Worm (Caenorhabditis elegans) whole organism, L4 larva: ENCODE results near the gene Y38E10A.9.

Experiments used
- T20F7.1 ChIP-seq: fragments of 200-800 bp; sonication (Bioruptor generic); optimal IDR thresholded peaks from 2 replicates; lab custom pipeline; 2018; ENCODE audit warnings: mild to moderate bottlenecking, missing genetic modification characterization, missing compliant biosample characterization
- Y48G9A.11 ChIP-seq: fragments of 200-800 bp; sonication (Bioruptor generic); IDR thresholded peaks from 2 replicates; pipeline ENCODE4 v1.3.6; 2022; ENCODE audit warnings: missing genetic modification reagents, missing genetic modification characterization, missing compliant biosample characterization
- Y75B8A.6 ChIP-seq: fragments of 200-800 bp; sonication (Bioruptor generic); IDR thresholded peaks from 2 replicates; pipeline ENCODE4 v1.3.6; 2022; ENCODE audit warnings: missing genetic modification reagents, missing genetic modification characterization, missing compliant biosample characterization
- aha-1 ChIP-seq: fragments of 150-350 bp; peaks from one replicate; lab custom pipeline; 2014; ENCODE audit warnings: missing biosample characterization, missing genetic modification characterization
- attf-4 ChIP-seq: sonication (generic microtip); optimal IDR thresholded peaks from 3 replicates; lab custom pipeline; 2017; ENCODE audit warnings: missing biosample characterization, missing genetic modification characterization
- ceh-44 ChIP-seq: fragments of 200-800 bp; sonication (Bioruptor generic); IDR thresholded peaks from 2 replicates; pipeline ENCODE4 v1.3.6; 2022; ENCODE audit warnings: missing genetic modification reagents, missing genetic modification characterization, missing compliant biosample characterization
- ceh-62 ChIP-seq: sonication (generic microtip); optimal IDR thresholded peaks from 2 replicates; lab custom pipeline; 2017; ENCODE audit warnings: missing biosample characterization, missing genetic modification characterization
- ceh-82 ChIP-seq: sonication (generic microtip); optimal IDR thresholded peaks from 2 replicates; lab custom pipeline; 2017; ENCODE audit warnings: missing biosample characterization, missing genetic modification characterization
- cey-2 ChIP-seq: sonication (generic microtip); optimal IDR thresholded peaks from 3 replicates; lab custom pipeline; 2017; ENCODE audit warnings: missing genetic modification characterization, mild to moderate bottlenecking, missing compliant biosample characterization, antibody characterized with exemption, borderline replicate concordance; ENCODE audit not compliant: insufficient read depth
- ctbp-1 ChIP-seq: fragments of 200-800 bp; sonication (Bioruptor generic); IDR thresholded peaks from 2 replicates; pipeline ENCODE4 v1.3.6; 2022; ENCODE audit warnings: missing genetic modification reagents, missing genetic modification characterization, missing compliant biosample characterization
- daf-12 ChIP-seq: fragments of 150-350 bp; optimal IDR thresholded peaks from 2 replicates; lab custom pipeline; 2014; ENCODE audit warnings: missing biosample characterization, missing genetic modification reagents, missing genetic modification characterization
- daf-19 ChIP-seq: fragments of 200-800 bp; sonication (Bioruptor generic); conservative IDR thresholded peaks from 2 replicates; pipeline ENCODE4 v1.3.6; 2022; ENCODE audit warnings: missing genetic modification characterization, missing compliant biosample characterization
- dmd-6 ChIP-seq: fragments of 200-800 bp; sonication (Bioruptor generic); IDR thresholded peaks from 2 replicates; pipeline ENCODE4 v1.3.6; 2022; ENCODE audit warnings: missing genetic modification reagents, missing genetic modification characterization, missing compliant biosample characterization
- dmd-9 ChIP-seq: fragments of 200-800 bp; sonication (Bioruptor generic); IDR thresholded peaks from 2 replicates; pipeline ENCODE4 v1.3.6; 2022; ENCODE audit warnings: missing genetic modification reagents, missing genetic modification characterization, missing compliant biosample characterization
- duxl-1 ChIP-seq: sonication (generic microtip); optimal IDR thresholded peaks from 2 replicates; lab custom pipeline; 2016; ENCODE audit warnings: mild to moderate bottlenecking, missing genetic modification characterization, moderate library complexity, missing compliant biosample characterization; ENCODE audit not compliant: poor library complexity
- egl-27 ChIP-seq: sonication (generic microtip); optimal IDR thresholded peaks from 3 replicates; lab custom pipeline; 2017; ENCODE audit warnings: missing biosample characterization, missing genetic modification reagents, missing genetic modification characterization
- fos-1 ChIP-seq: fragments of 150-350 bp; optimal IDR thresholded peaks from 2 replicates; lab custom pipeline; 2014; ENCODE audit warnings: missing biosample characterization, missing genetic modification characterization
- hif-1 ChIP-seq, 2 experiments: sonication (generic microtip); optimal IDR thresholded peaks; 2 replicates each; lab custom pipeline; 2016 to 2017; ENCODE audit warnings: missing compliant biosample characterization in 2 of 2, missing genetic modification characterization in 2 of 2, missing genetic modification reagents in 2 of 2, missing genotype in 2 of 2, mild to moderate bottlenecking in 1 of 2
- hlh-11 ChIP-seq: fragments of 200-800 bp; sonication (Bioruptor generic); optimal IDR thresholded peaks from 2 replicates; lab custom pipeline; 2018; ENCODE audit warnings: mild to moderate bottlenecking, missing genetic modification characterization, missing compliant biosample characterization
- hlh-30 ChIP-seq: sonication (generic microtip); optimal IDR thresholded peaks from 2 replicates; lab custom pipeline; 2017; ENCODE audit warnings: antibody characterized with exemption, mild to moderate bottlenecking, missing genetic modification characterization, missing compliant biosample characterization; ENCODE audit not compliant: insufficient read depth
- jun-1 ChIP-seq: fragments of 150-350 bp; optimal IDR thresholded peaks from 2 replicates; lab custom pipeline; 2014; ENCODE audit warnings: missing biosample characterization, missing genetic modification reagents, missing genetic modification characterization
- lin-15B ChIP-seq: fragments of 150-350 bp; sonication (generic microtip); optimal IDR thresholded peaks from 3 replicates; lab custom pipeline; 2014; ENCODE audit warnings: missing biosample characterization, missing genetic modification characterization
- lin-29 ChIP-seq: fragments of 200-800 bp; sonication (Bioruptor generic); IDR thresholded peaks from 2 replicates; pipeline ENCODE4 v1.3.6; 2022; ENCODE audit warnings: missing genetic modification reagents, missing genetic modification characterization, missing compliant biosample characterization
- lin-38 ChIP-seq: fragments of 200-800 bp; sonication (Bioruptor generic); IDR thresholded peaks from 2 replicates; pipeline ENCODE4 v1.3.6; 2022; ENCODE audit warnings: missing genetic modification reagents, missing genetic modification characterization, missing compliant biosample characterization
- lin-39 ChIP-seq: fragments of 150-350 bp; optimal IDR thresholded peaks from 2 replicates; lab custom pipeline; 2014; ENCODE audit warnings: missing biosample characterization, missing genetic modification reagents, missing genetic modification characterization
- lir-3 ChIP-seq: sonication (generic microtip); optimal IDR thresholded peaks from 2 replicates; lab custom pipeline; 2016; ENCODE audit warnings: mild to moderate bottlenecking, missing genetic modification characterization, missing compliant biosample characterization
- lsy-2 ChIP-seq, 2 experiments: fragments of 150-350 bp in 1 of 2; sonication (generic microtip) in 1 of 2; optimal IDR thresholded peaks; 2 replicates each; lab custom pipeline; 2014 to 2017; ENCODE audit warnings: missing biosample characterization in 2 of 2, missing genetic modification characterization in 2 of 2
- madf-5 ChIP-seq, 2 experiments: fragments of 200-800 bp; sonication (Bioruptor generic); IDR thresholded peaks; 2 replicates each; pipeline ENCODE4 v1.3.6; 2022; ENCODE audit warnings: missing compliant biosample characterization in 2 of 2, missing genetic modification characterization in 2 of 2
- mdl-1 ChIP-seq, 2 experiments: fragments of 150-350 bp in 1 of 2; sonication (generic microtip) in 1 of 2; optimal IDR thresholded peaks; 2 replicates each; lab custom pipeline; 2014 to 2017; ENCODE audit warnings: missing biosample characterization in 2 of 2, missing genetic modification characterization in 2 of 2
- mxl-2 ChIP-seq: fragments of 200-800 bp; sonication (Bioruptor generic); conservative IDR thresholded peaks from 2 replicates; pipeline ENCODE4 v1.3.6; 2022; ENCODE audit warnings: missing genetic modification reagents, missing genetic modification characterization, missing compliant biosample characterization
- mxl-3 ChIP-seq: fragments of 200-800 bp; sonication (Bioruptor generic); optimal IDR thresholded peaks from 2 replicates; lab custom pipeline; 2018; ENCODE audit warnings: mild to moderate bottlenecking, missing genetic modification characterization, missing compliant biosample characterization
- nhr-10 ChIP-seq: fragments of 150-350 bp; optimal IDR thresholded peaks from 2 replicates; lab custom pipeline; 2014; ENCODE audit warnings: missing biosample characterization, missing genetic modification characterization
- nhr-102 ChIP-seq: sonication (generic microtip); optimal IDR thresholded peaks from 2 replicates; lab custom pipeline; 2016; ENCODE audit warnings: mild to moderate bottlenecking, missing genetic modification characterization, moderate library complexity, missing compliant biosample characterization
- nhr-25 ChIP-seq: sonication (generic microtip); optimal IDR thresholded peaks from 2 replicates; lab custom pipeline; 2017; ENCODE audit warnings: missing genetic modification characterization, mild to moderate bottlenecking, missing compliant biosample characterization, antibody characterized with exemption, moderate library complexity, borderline replicate concordance; ENCODE audit not compliant: insufficient read depth
- nhr-28 ChIP-seq: fragments of 150-350 bp; optimal IDR thresholded peaks from 2 replicates; lab custom pipeline; 2014; ENCODE audit warnings: missing biosample characterization, missing genetic modification characterization
- nhr-41 ChIP-seq: fragments of 200-800 bp; sonication (Bioruptor generic); IDR thresholded peaks from 2 replicates; pipeline ENCODE4 v1.3.6; 2022; ENCODE audit warnings: missing genetic modification reagents, missing genetic modification characterization, missing compliant biosample characterization
- nhr-42 ChIP-seq: fragments of 200-800 bp; sonication (Bioruptor generic); IDR thresholded peaks from 2 replicates; pipeline ENCODE4 v1.3.6; 2022; ENCODE audit warnings: missing genetic modification characterization, missing compliant biosample characterization
- nhr-48 ChIP-seq: sonication (generic microtip); optimal IDR thresholded peaks from 2 replicates; lab custom pipeline; 2016; ENCODE audit warnings: mild to moderate bottlenecking, missing genetic modification characterization, missing compliant biosample characterization
- nhr-6 ChIP-seq: fragments of 150-350 bp; optimal IDR thresholded peaks from 2 replicates; lab custom pipeline; 2014; ENCODE audit warnings: missing biosample characterization, missing genetic modification characterization
- nhr-76 ChIP-seq: fragments of 150-350 bp; optimal IDR thresholded peaks from 2 replicates; lab custom pipeline; 2014; ENCODE audit warnings: missing biosample characterization, missing genetic modification characterization
- saeg-2 ChIP-seq: fragments of 200-800 bp; sonication (Bioruptor generic); IDR thresholded peaks from 2 replicates; pipeline ENCODE4 v1.3.6; 2022; ENCODE audit warnings: missing genetic modification reagents, missing genetic modification characterization, missing compliant biosample characterization
- skn-1 ChIP-seq: fragments of 150-350 bp; optimal IDR thresholded peaks from 2 replicates; lab custom pipeline; 2014; ENCODE audit warnings: missing biosample characterization, missing genetic modification characterization
- spr-1 ChIP-seq: sonication (generic microtip); optimal IDR thresholded peaks from 2 replicates; lab custom pipeline; 2016; ENCODE audit warnings: mild to moderate bottlenecking, missing genetic modification characterization, missing compliant biosample characterization
- spr-3 ChIP-seq: fragments of 200-800 bp; sonication (Bioruptor generic); optimal IDR thresholded peaks from 2 replicates; lab custom pipeline; 2018; ENCODE audit warnings: mild to moderate bottlenecking, missing genetic modification characterization, missing compliant biosample characterization
- unc-130 ChIP-seq: sonication (generic microtip); optimal IDR thresholded peaks from 2 replicates; lab custom pipeline; 2016; ENCODE audit warnings: missing genetic modification reagents, missing genetic modification characterization, missing compliant biosample characterization
- unc-39 ChIP-seq: sonication (generic microtip); optimal IDR thresholded peaks from 2 replicates; lab custom pipeline; 2017; ENCODE audit warnings: missing biosample characterization, missing genetic modification characterization
- unc-62 ChIP-seq, 3 experiments: fragments of 150-350 bp in 1 of 3; sonication (generic microtip); optimal IDR thresholded peaks in 2 of 3; peaks in 1 of 3; 1 replicate in 1 of 3; 2 replicates in 2 of 3; lab custom pipeline; 2014 to 2017; ENCODE audit warnings: missing biosample characterization in 3 of 3, missing genetic modification characterization in 3 of 3, missing genetic modification reagents in 3 of 3, missing genotype in 1 of 3
- vab-7 ChIP-seq: fragments of 200-800 bp; sonication (Bioruptor generic); IDR thresholded peaks from 2 replicates; pipeline ENCODE4 v1.3.6; 2022; ENCODE audit warnings: missing genetic modification reagents, missing genetic modification characterization, missing compliant biosample characterization
- zag-1 ChIP-seq: fragments of 150-350 bp; optimal IDR thresholded peaks from 2 replicates; lab custom pipeline; 2014; ENCODE audit warnings: missing biosample characterization, missing genetic modification characterization
- zip-2 ChIP-seq: fragments of 150-350 bp; optimal IDR thresholded peaks from 2 replicates; lab custom pipeline; 2014; ENCODE audit warnings: missing biosample characterization, missing genetic modification characterization
- ztf-11 ChIP-seq: fragments of 150-350 bp; optimal IDR thresholded peaks from 2 replicates; lab custom pipeline; 2014; ENCODE audit warnings: missing biosample characterization, missing genetic modification characterization
- ztf-7 ChIP-seq: fragments of 150-350 bp; optimal IDR thresholded peaks from 2 replicates; lab custom pipeline; 2014; ENCODE audit warnings: missing biosample characterization, missing genetic modification characterization

Y38E10A.9 gene

ce11 chrII:12625673-12626072 lies 16.9 kb downstream of the Y38E10A.9 start:
- TF ChIP-seq nhr-28 (peak; percentile 90), jun-1 (tag; lab: Kevin White, UChicago) (no peak), egl-27 (tag; lab: Kevin White, UChicago) (no peak), attf-4 (tag; lab: Kevin White, UChicago) (no peak), lsy-2 (tag; optimal IDR thresholded peaks at IDR 0.05; lab: Kevin White, UChicago) (no peak), lin-39 (tag; lab: Kevin White, UChicago) (no peak), ztf-7 (tag; lab: Kevin White, UChicago) (no peak), daf-12 (tag; lab: Kevin White, UChicago) (no peak), cey-2 (tag; lab: Kevin White, UChicago) (peak; percentile 79), nhr-25 (tag; lab: Kevin White, UChicago) (peak; percentile 52), ctbp-1 (GFP tag; lab: Robert Waterston, UW) (no peak), aha-1 (tag; lab: Kevin White, UChicago) (peak; percentile 66), lin-38 (no peak), mxl-2 (GFP tag; lab: Robert Waterston, UW) (no peak), nhr-42 (no peak), hif-1 (tag; optimal IDR thresholded peaks at IDR 0.05; lab: Kevin White, UChicago) (peak in 1 of 2 experiments; percentile 86), mdl-1 (tag; optimal IDR thresholded peaks at IDR 0.05; lab: Kevin White, UChicago) (peak; percentile 35 to 85), dmd-9 (GFP tag; lab: Robert Waterston, UW) (no peak), hlh-11 (tag; lab: Kevin White, UChicago) (peak; percentile 76), duxl-1 (no peak), skn-1 (tag; lab: Kevin White, UChicago) (no peak), lir-3 (tag; lab: Kevin White, UChicago) (no peak), vab-7 (no peak), dmd-6 (GFP tag; lab: Robert Waterston, UW) (peak; percentile 70), ceh-82 (tag; lab: Kevin White, UChicago) (no peak), ceh-44 (no peak), nhr-10 (tag; lab: Kevin White, UChicago) (peak; percentile 10), nhr-41 (no peak), T20F7.1 (GFP tag; lab: Kevin White, UChicago) (no peak), nhr-48 (tag; lab: Kevin White, UChicago) (peak; percentile 70), zip-2 (no peak), nhr-102 (tag; lab: Kevin White, UChicago) (no peak), zag-1 (no peak), nhr-76 (tag; lab: Kevin White, UChicago) (peak; percentile 41), unc-62 (GFP tag; optimal IDR thresholded peaks at IDR 0.05 in 1 of 2; lab: Kevin White, UChicago) (peak in 1 of 2 experiments; percentile 97), unc-62 (tag; optimal IDR thresholded peaks at IDR 0.05; lab: Kevin White, UChicago) (no peak), unc-39 (tag; lab: Kevin White, UChicago) (no peak), saeg-2 (GFP tag; lab: Robert Waterston, UW) (no peak), lin-15B (tag; lab: Kevin White, UChicago) (no peak), ceh-62 (no peak), madf-5 (GFP tag; IDR thresholded peaks at IDR 0.05; lab: Robert Waterston, UW) (no peak), Y75B8A.6 (GFP tag; lab: Robert Waterston, UW) (no peak), lin-29 (GFP tag; lab: Robert Waterston, UW) (no peak), mxl-3 (peak; percentile 68), fos-1 (no peak), ztf-11 (tag; lab: Kevin White, UChicago) (no peak), hlh-30 (tag; lab: Kevin White, UChicago) (peak; percentile 54), daf-19 (GFP tag; lab: Robert Waterston, UW) (no peak), Y48G9A.11 (no peak), spr-1 (no peak), nhr-6 (tag; lab: Kevin White, UChicago) (no peak), unc-130 (GFP tag; lab: Kevin White, UChicago) (no peak), spr-3 (GFP tag; lab: Kevin White, UChicago) (no peak)
